Fruit fly (Drosophila melanogaster) S2 (cell line): ENCODE measurements around the gene RIOK1.

Source experiments
- CG8478 ChIP-seq: fragments of >200 bp; optimal IDR thresholded peaks from 2 replicates; lab custom pipeline; 2018
- CTCF ChIP-seq, 2 experiments: fragments of >200 bp; optimal IDR thresholded peaks; 2 replicates each; lab custom pipeline; 2018

DNA sequence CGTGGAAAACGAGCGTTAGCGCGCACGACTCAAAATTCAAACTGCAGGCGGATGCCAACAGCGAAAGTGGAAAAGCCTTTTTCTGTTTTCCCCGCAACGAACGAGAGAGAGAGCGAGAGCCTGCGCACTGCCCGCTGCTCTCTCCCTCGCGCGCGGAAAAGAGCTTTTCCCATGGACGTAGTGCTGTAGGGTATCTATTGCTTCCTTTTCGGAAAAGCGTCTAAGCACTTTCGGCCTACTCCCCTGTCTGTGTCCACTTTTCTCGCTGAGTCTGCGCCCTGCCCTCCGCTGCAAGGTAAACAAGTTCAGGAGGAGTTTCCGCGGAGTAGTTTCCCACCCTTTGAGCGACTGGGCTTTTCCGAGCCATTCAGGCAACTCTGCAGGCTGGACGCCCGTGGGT is 32.0 kb upstream of the RIOK1 start, which contains the start of gene CG32085:
- no peak for TF ChIP-seq CTCF (optimal IDR thresholded peaks at IDR 0.05; lab: Kevin White, UChicago)
- no peak for TF ChIP-seq CG8478 (lab: Kevin White, UChicago)
